Worm (Caenorhabditis elegans): ENCODE measurements around the gene Y66D12A.1.
A peak's percentile ranks its signal among the peaks of the same experiment; 100 is the strongest.

Gene Y66D12A.1

ce11 chrIII:11631111-11631510 is 23.1 kb downstream of the Y66D12A.1 start:
- TF ChIP-seq nhr-80 (tag; optimal IDR thresholded peaks at IDR 0.05) (peak; percentile 16), snpc-1.1 (tag; optimal IDR thresholded peaks at IDR 0.05; ENCODE audit: insufficient read depth) (no peak)

- no peak for TF ChIP-seq zfh-2 (GFP tag; conservative IDR thresholded peaks at IDR 0.05)
- no peak for TF ChIP-seq F37B4.10 (GFP tag; IDR thresholded peaks at IDR 0.05)
- no peak for TF ChIP-seq efl-1 (GFP tag; optimal IDR thresholded peaks at IDR 0.05)
- TF ChIP-seq B0336.3 (GFP tag; IDR thresholded peaks at IDR 0.05), result no peak
- TF ChIP-seq ztf-25 (GFP tag; IDR thresholded peaks at IDR 0.05), result no peak
- no peak for TF ChIP-seq nhr-80 (tag; optimal IDR thresholded peaks at IDR 0.05)
- no peak for TF ChIP-seq Y79H2A.3 (GFP tag; conservative IDR thresholded peaks at IDR 0.05)
- TF ChIP-seq C17E4.6 (GFP tag; IDR thresholded peaks at IDR 0.05), result no peak
- no peak for TF ChIP-seq rpc-1 (optimal IDR thresholded peaks at IDR 0.05)
- TF ChIP-seq rpc-1 (tag; optimal IDR thresholded peaks at IDR 0.05), result no peak
- TF ChIP-seq sdz-38 (tag; optimal IDR thresholded peaks at IDR 0.05), result no peak
- TF ChIP-seq ceh-58 (GFP tag; IDR thresholded peaks at IDR 0.05), result no peak
- no peak for TF ChIP-seq aptf-3 (GFP tag; IDR thresholded peaks at IDR 0.05)
- no peak for TF ChIP-seq nfya-1 (tag; optimal IDR thresholded peaks at IDR 0.05; ENCODE audit: borderline replicate concordance, insufficient read depth)
- no peak for TF ChIP-seq tbx-9 (tag; optimal IDR thresholded peaks at IDR 0.05; ENCODE audit: borderline replicate concordance)
Observed at ce11 chrIII:11632376-11632775, 24.4 kb downstream of the Y66D12A.1 start.

ce11 chrIII:11633444-11633843 is 25.5 kb downstream of the Y66D12A.1 start:
- TF ChIP-seq nfyb-1 (GFP tag; IDR thresholded peaks at IDR 0.05) (no peak), nhr-120 (GFP tag; IDR thresholded peaks at IDR 0.05) (0 out of 2 replicates have a peak, but pooled peaks have one; percentile 20)

ce11 chrIII:11635000-11635399 is 27.0 kb downstream of the Y66D12A.1 start:
- no peak for TF ChIP-seq Y95B8A.8 (GFP tag; IDR thresholded peaks at IDR 0.05)
- TF ChIP-seq dpl-1 (GFP tag; optimal IDR thresholded peaks at IDR 0.05), result no peak
- TF ChIP-seq ztf-22 (GFP tag; optimal IDR thresholded peaks at IDR 0.05), result no peak
- TF ChIP-seq ZK185.1 (tag; optimal IDR thresholded peaks at IDR 0.05; ENCODE audit: poor library complexity, severe bottlenecking), result no peak
- TF ChIP-seq rec-8 (tag; optimal IDR thresholded peaks at IDR 0.05), result no peak
- TF ChIP-seq hlh-12 (tag; optimal IDR thresholded peaks at IDR 0.05), result no peak
- TF ChIP-seq F57A8.1 (GFP tag; optimal IDR thresholded peaks at IDR 0.05), result no peak
- no peak for TF ChIP-seq madf-6 (GFP tag; IDR thresholded peaks at IDR 0.05)
- no peak for TF ChIP-seq F39B2.1 (GFP tag; IDR thresholded peaks at IDR 0.05)
- TF ChIP-seq mxl-1 (tag; optimal IDR thresholded peaks at IDR 0.05), result no peak

ce11 chrIII:11636740-11637139 is 28.8 kb downstream of the Y66D12A.1 start, which contains the start of gene tbx-33:
tbx-33 (minus strand) TSS chrIII:11636840.
- TF ChIP-seq ceh-58 (GFP tag; IDR thresholded peaks at IDR 0.05) (no peak), ztf-3 (GFP tag; optimal IDR thresholded peaks at IDR 0.05) (no peak), nfya-2 (GFP tag; IDR thresholded peaks at IDR 0.05) (no peak), ama-1 (optimal IDR thresholded peaks at IDR 0.05) (no peak), ama-1 (GFP tag; optimal IDR thresholded peaks at IDR 0.05) (no peak), ccch-3 (GFP tag; optimal IDR thresholded peaks at IDR 0.05) (no peak), attf-6 (GFP tag; IDR thresholded peaks at IDR 0.05) (no peak), F39B2.1 (GFP tag; IDR thresholded peaks at IDR 0.05) (no peak), lin-26 (GFP tag; IDR thresholded peaks at IDR 0.05) (no peak), dox-1 (GFP tag; IDR thresholded peaks at IDR 0.05) (no peak), B0019.2 (GFP tag; conservative IDR thresholded peaks at IDR 0.05) (no peak), ceh-100 (GFP tag; IDR thresholded peaks at IDR 0.05) (no peak), attf-3 (GFP tag; conservative IDR thresholded peaks at IDR 0.05) (no peak)

Measured in whole organism, young adult.